Worm (Caenorhabditis elegans) whole organism, L2 larva: ENCODE measurements around the gene otub-4.

Source experiments
- aly-2 ChIP-seq: fragments of 150-350 bp; optimal IDR thresholded peaks from 2 replicates; lab custom pipeline; 2014; ENCODE audit warnings: missing biosample characterization, missing genetic modification characterization
- ama-1 ChIP-seq: fragments of 150-350 bp; optimal IDR thresholded peaks from 2 replicates; lab custom pipeline; 2018; ENCODE audit warnings: inconsistent platforms
- crh-2 ChIP-seq: sonication (generic microtip); optimal IDR thresholded peaks from 2 replicates; lab custom pipeline; 2017; ENCODE audit warnings: missing biosample characterization, missing genetic modification characterization
- elt-3 ChIP-seq: sonication (generic microtip); optimal IDR thresholded peaks from 2 replicates; lab custom pipeline; 2017; ENCODE audit warnings: missing biosample characterization, missing genetic modification characterization
- nhr-12 ChIP-seq: fragments of 150-350 bp; optimal IDR thresholded peaks from 2 replicates; lab custom pipeline; 2014; ENCODE audit warnings: missing biosample characterization, missing genetic modification characterization
- ztf-11 ChIP-seq: sonication (generic microtip); optimal IDR thresholded peaks from 2 replicates; lab custom pipeline; 2017; ENCODE audit warnings: missing biosample characterization, missing genetic modification characterization

DNA sequence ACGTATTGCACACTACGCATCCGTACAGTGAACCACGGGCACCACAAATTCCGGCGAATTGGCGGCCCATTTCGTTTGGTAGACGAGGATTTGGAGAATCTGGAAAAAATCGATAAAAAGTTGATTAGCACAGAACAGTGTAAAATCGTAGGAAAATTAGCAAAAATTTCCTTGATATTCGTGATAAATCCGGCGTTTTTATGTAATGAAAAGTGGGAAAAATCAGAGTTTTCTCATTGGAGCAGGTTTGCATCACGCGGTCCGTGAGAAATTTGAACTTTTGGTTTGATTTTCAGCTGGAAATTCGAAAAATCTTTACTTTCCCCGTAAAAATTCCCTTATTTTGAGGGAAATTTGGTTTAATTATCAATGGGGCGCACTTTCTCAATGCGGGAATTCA lies 6.1 kb upstream of the otub-4 start, which contains the start of gene B0546.4:
- TF ChIP-seq aly-2 (tag; lab: Kevin White, UChicago): no peak
- TF ChIP-seq elt-3 (tag; lab: Kevin White, UChicago): no peak
- TF ChIP-seq crh-2 (tag; lab: Kevin White, UChicago): no peak
- no peak for TF ChIP-seq nhr-12 (tag; lab: Kevin White, UChicago)
- no peak for TF ChIP-seq ztf-11 (tag; lab: Kevin White, UChicago)
- no peak for TF ChIP-seq ama-1
